Fruit fly (Drosophila melanogaster) Kc167 (cell line): ENCODE measurements around the gene Tm2.

Source experiments
- Sin3A ChIP-seq: fragments of >200 bp; optimal IDR thresholded peaks from 2 replicates; lab custom pipeline; 2018; ENCODE audit warnings: missing external identifiers
- insv ChIP-seq: fragments of >200 bp; optimal IDR thresholded peaks from 3 replicates; lab custom pipeline; 2018; ENCODE audit warnings: missing external identifiers
- psq ChIP-seq: fragments of >200 bp; optimal IDR thresholded peaks from 2 replicates; lab custom pipeline; 2017; ENCODE audit warnings: missing external identifiers
- ttk ChIP-seq: sonication (Bioruptor generic); optimal IDR thresholded peaks from 2 replicates; lab custom pipeline; 2017; ENCODE audit warnings: missing external identifiers

- TF ChIP-seq psq (lab: Kevin White, UChicago) (no peak), insv (lab: Kevin White, UChicago) (no peak), Sin3A (lab: Kevin White, UChicago) (no peak), ttk (lab: Kevin White, UChicago) (no peak)
These were observed 23.0 kb downstream of the Tm2 start, which contains the start of the genes Fkbp39 and Cyfip for dm6 chr3R:15332994-15333393.
